Fruit fly (Drosophila melanogaster) whole organism, pupa: ENCODE results near the gene CG32988.

Experiments
- CG10348 ChIP-seq: fragments of 200-800 bp; sonication (Bioruptor generic); IDR thresholded peaks from 2 replicates; pipeline ENCODE4 v1.3.6; 2022; ENCODE audit warnings: missing biosample characterization, missing genetic modification characterization
- CG12605 ChIP-seq: fragments of 200-800 bp; sonication (Bioruptor generic); IDR thresholded peaks from 2 replicates; pipeline ENCODE4 v1.3.6; 2022; ENCODE audit warnings: missing biosample characterization, missing genetic modification characterization
- CG13204 ChIP-seq: fragments of 200-800 bp; sonication (Bioruptor generic); optimal IDR thresholded peaks from 2 replicates; lab custom pipeline; 2018; ENCODE audit warnings: missing biosample characterization, mild to moderate bottlenecking, missing genetic modification characterization, moderate library complexity
- CG14655 ChIP-seq: fragments of 200-800 bp; sonication (Bioruptor generic); optimal IDR thresholded peaks from 3 replicates; lab custom pipeline; 2017; ENCODE audit warnings: mild to moderate bottlenecking, missing biosample characterization, missing genetic modification reagents, missing genetic modification characterization
- CG15710 ChIP-seq: fragments of 200-800 bp; sonication (Bioruptor generic); optimal IDR thresholded peaks from 2 replicates; lab custom pipeline; 2018; ENCODE audit warnings: missing biosample characterization, mild to moderate bottlenecking, missing genetic modification characterization, moderate library complexity
- CG17806 ChIP-seq: fragments of 200-800 bp; sonication (Bioruptor generic); optimal IDR thresholded peaks from 2 replicates; lab custom pipeline; 2018; ENCODE audit warnings: missing biosample characterization, mild to moderate bottlenecking, missing genetic modification characterization, moderate library complexity
- CG32121 ChIP-seq: fragments of 200-800 bp; sonication (Bioruptor generic); IDR thresholded peaks from 2 replicates; pipeline ENCODE4 v1.3.6; 2022; ENCODE audit warnings: missing biosample characterization, missing genetic modification characterization
- CG34367 ChIP-seq: fragments of 200-800 bp; sonication (Bioruptor generic); optimal IDR thresholded peaks from 2 replicates; lab custom pipeline; 2018; ENCODE audit warnings: missing biosample characterization, mild to moderate bottlenecking, missing genetic modification characterization
- CG4496 ChIP-seq: fragments of 200-800 bp; sonication (Bioruptor generic); IDR thresholded peaks from 3 replicates; pipeline ENCODE4 v1.3.6; 2022; ENCODE audit warnings: missing biosample characterization, missing genetic modification characterization
- CG8159 ChIP-seq: fragments of 200-800 bp; sonication (Bioruptor generic); optimal IDR thresholded peaks from 3 replicates; lab custom pipeline; 2018; ENCODE audit warnings: missing biosample characterization, mild to moderate bottlenecking, missing genetic modification characterization, moderate library complexity
- CG8301 ChIP-seq: fragments of 200-800 bp; sonication (Bioruptor generic); optimal IDR thresholded peaks from 2 replicates; lab custom pipeline; 2018; ENCODE audit warnings: missing biosample characterization, mild to moderate bottlenecking, missing genetic modification characterization
- CG9948 ChIP-seq: fragments of 200-800 bp; sonication (Bioruptor generic); optimal IDR thresholded peaks from 2 replicates; lab custom pipeline; 2018; ENCODE audit warnings: missing biosample characterization, mild to moderate bottlenecking, missing genetic modification characterization, moderate library complexity
- D1 ChIP-seq: fragments of 200-800 bp; sonication (Bioruptor generic); optimal IDR thresholded peaks from 2 replicates; lab custom pipeline; 2018; ENCODE audit warnings: missing biosample characterization, mild to moderate bottlenecking, missing genetic modification characterization, moderate library complexity
- EcR ChIP-seq: fragments of 200-800 bp; sonication (Bioruptor generic); optimal IDR thresholded peaks from 3 replicates; lab custom pipeline; 2019; ENCODE audit warnings: missing biosample characterization, missing genetic modification characterization, mild to moderate bottlenecking, moderate library complexity, missing genetic modification reagents
- Ets98B ChIP-seq: fragments of 200-800 bp; sonication (Bioruptor generic); IDR thresholded peaks from 2 replicates; pipeline ENCODE4 v1.3.6; 2022; ENCODE audit warnings: missing biosample characterization, missing genetic modification characterization
- Pif1A ChIP-seq: fragments of 200-800 bp; sonication (Bioruptor generic); optimal IDR thresholded peaks from 3 replicates; lab custom pipeline; 2016; ENCODE audit warnings: missing biosample characterization, missing genetic modification characterization
- Pif1B ChIP-seq: fragments of 200-800 bp; sonication (Bioruptor generic); optimal IDR thresholded peaks from 3 replicates; lab custom pipeline; 2016; ENCODE audit warnings: missing biosample characterization, missing genetic modification characterization
- Snoo ChIP-seq: fragments of 200-800 bp; sonication (Bioruptor generic); optimal IDR thresholded peaks from 3 replicates; lab custom pipeline; 2017; ENCODE audit warnings: missing biosample characterization, mild to moderate bottlenecking, missing genetic modification characterization, inconsistent platforms
- fd96Ca ChIP-seq: fragments of 200-800 bp; sonication (Bioruptor generic); IDR thresholded peaks from 3 replicates; pipeline ENCODE4 v1.3.6; 2022; ENCODE audit warnings: missing biosample characterization, missing genetic modification characterization
- gl ChIP-seq: fragments of 200-800 bp; sonication (Bioruptor generic); optimal IDR thresholded peaks from 2 replicates; lab custom pipeline; 2018; ENCODE audit warnings: missing biosample characterization, mild to moderate bottlenecking, missing genetic modification characterization
- rn ChIP-seq: fragments of 200-800 bp; sonication (Bioruptor generic); IDR thresholded peaks from 2 replicates; pipeline ENCODE4 v1.3.6; 2022; ENCODE audit warnings: missing biosample characterization, missing genetic modification characterization

Gene CG32988

DNA sequence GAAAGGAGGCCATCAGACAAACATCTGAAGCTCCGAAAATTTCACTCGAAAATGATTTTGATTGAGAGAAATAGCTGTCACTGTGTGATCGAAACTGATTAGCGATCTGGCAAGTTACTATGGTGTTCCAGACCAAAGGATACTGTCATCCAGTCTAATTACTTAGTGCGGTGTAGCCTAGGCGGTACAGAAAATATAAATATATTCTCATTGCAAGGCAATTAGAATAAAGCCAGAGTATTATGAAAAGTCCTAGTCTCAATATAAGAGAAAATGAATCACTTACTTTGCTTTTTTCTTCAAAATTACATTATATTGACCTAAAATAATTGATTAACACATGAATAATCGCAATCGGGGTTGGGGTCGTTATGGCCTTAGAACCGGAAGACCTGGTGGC lies at the start of gene CG32988:
Gene CG32988, plus strand, starts transcription at position 301 of the 400 bp plus-strand sequence.
- TF ChIP-seq CG4496: no peak
- TF ChIP-seq D1: no peak
- no peak for TF ChIP-seq CG10348 (GFP tag; lab: Robert Waterston, UW)
- no peak for TF ChIP-seq Ets98B
- TF ChIP-seq CG8301: no peak
- TF ChIP-seq Snoo (tag; lab: Kevin White, UChicago): no peak
- no peak for TF ChIP-seq CG12605 (GFP tag; lab: Robert Waterston, UW)
- no peak for TF ChIP-seq CG32121
- TF ChIP-seq fd96Ca (GFP tag; lab: Robert Waterston, UW): no peak
- TF ChIP-seq CG34367 (tag; lab: Kevin White, UChicago): no peak
- TF ChIP-seq CG17806 (tag; lab: Kevin White, UChicago): no peak

DNA sequence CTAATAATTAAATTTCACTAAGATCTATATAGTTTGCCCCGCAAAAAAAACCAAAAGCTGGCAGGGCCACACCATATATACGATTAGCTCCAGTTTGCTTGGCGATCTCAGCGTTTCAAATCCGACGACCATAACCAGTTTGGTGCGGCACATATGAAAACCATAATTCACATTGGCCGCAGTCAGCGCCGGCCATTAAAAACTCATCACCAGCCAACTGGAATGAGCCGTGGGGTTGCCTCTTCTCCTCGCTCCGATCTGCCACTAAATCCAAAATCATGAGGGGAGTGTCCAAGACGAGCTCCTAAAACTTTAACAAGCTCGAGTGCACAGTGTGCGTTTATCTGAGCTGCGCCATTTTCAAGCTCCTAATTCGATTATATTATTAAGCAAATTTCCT lies 47.3 kb upstream of the CG32988 start:
- TF ChIP-seq Ets98B (no peak), CG10348 (GFP tag; lab: Robert Waterston, UW) (no peak), D1 (no peak), CG8159 (tag; lab: Kevin White, UChicago) (no peak), EcR (GFP tag; lab: Kevin White, UChicago) (no peak), rn (GFP tag; lab: Robert Waterston, UW) (no peak), CG9948 (tag; lab: Kevin White, UChicago) (no peak), Pif1B (GFP tag; lab: Kevin White, UChicago) (no peak)
- TF ChIP-seq, all 21 proteins: peak for 0

DNA sequence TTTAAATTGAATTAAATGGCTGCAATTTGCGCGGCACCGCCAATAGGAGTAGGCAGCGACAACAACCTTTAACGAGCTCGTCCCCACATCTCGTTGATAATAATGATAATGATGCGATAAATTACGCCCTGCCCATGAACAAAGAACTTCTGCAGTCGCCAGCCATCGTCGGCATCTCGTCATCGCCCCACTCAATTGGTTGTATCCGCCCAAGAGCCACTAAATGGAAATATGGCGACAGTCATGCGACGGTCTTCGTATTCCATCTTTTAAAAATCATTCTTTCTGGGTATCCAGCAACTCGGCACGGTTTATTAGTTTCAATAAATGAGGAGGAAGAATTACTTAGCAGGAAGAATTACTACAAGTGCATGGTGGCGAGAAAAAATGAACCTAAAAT lies 44.1 kb upstream of the CG32988 start:
- no peak for TF ChIP-seq CG32121
- TF ChIP-seq CG17806 (tag; lab: Kevin White, UChicago): no peak
- TF ChIP-seq D1: no peak
- TF ChIP-seq Pif1B (GFP tag; lab: Kevin White, UChicago): no peak
- TF ChIP-seq CG8159 (tag; lab: Kevin White, UChicago): no peak
- TF ChIP-seq Snoo (tag; lab: Kevin White, UChicago): no peak
- TF ChIP-seq CG14655 (GFP tag; lab: Kevin White, UChicago): no peak
- TF ChIP-seq rn (GFP tag; lab: Robert Waterston, UW): no peak
- no peak for TF ChIP-seq CG13204 (GFP tag; lab: Kevin White, UChicago)

DNA sequence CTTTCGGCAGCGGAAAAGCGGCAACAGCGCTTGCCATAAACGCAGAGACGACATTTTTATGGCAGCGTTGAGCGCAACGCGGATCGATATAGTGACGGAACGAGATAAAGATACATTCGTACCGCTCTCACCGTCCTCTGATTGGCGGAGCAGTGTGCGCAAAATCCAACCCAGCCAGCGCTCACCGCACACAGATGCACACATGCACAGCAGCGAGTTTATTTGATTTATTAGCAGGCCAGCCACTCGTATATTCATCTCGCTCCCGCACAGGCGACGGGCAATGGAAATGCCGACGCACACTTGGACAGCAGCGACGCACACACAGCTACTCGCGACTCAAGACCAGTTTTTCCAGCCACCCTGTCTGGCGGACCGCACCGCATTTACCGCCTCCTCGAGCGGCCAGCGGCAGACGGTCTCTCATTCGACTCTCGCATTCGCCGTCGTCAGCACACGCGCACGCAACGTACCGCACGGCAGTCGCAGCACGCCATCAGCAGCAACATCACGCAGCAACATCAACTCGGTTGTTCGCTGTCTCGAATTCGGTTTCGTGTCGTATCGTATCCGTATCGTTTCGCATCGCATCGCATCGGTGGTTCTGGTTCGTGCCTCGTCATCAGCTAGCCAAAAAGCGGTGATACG lies 39.3 kb upstream of the CG32988 start, which contains the start of gene SoxN:
Gene SoxN, plus strand, starts transcription at position 424 of the 648 bp plus-strand sequence.
- no peak for TF ChIP-seq CG14655 (GFP tag; lab: Kevin White, UChicago)
- peak; percentile 21 for TF ChIP-seq EcR (GFP tag; lab: Kevin White, UChicago)
- TF ChIP-seq CG8159 (tag; lab: Kevin White, UChicago): no peak
- no peak for TF ChIP-seq rn (GFP tag; lab: Robert Waterston, UW)
- no peak for TF ChIP-seq CG17806 (tag; lab: Kevin White, UChicago)
- TF ChIP-seq CG15710 (tag; lab: Kevin White, UChicago): no peak
- TF ChIP-seq fd96Ca (GFP tag; lab: Robert Waterston, UW): peak; percentile 22; the same call in 1 of the 3 replicates
- peak; percentile 36; the same call in 1 of the 2 replicates for TF ChIP-seq Ets98B
- TF ChIP-seq CG8301: no peak
- TF ChIP-seq CG12605 (GFP tag; lab: Robert Waterston, UW): no peak
- peak; percentile 93 for TF ChIP-seq CG13204 (GFP tag; lab: Kevin White, UChicago)
- no peak for TF ChIP-seq Snoo (tag; lab: Kevin White, UChicago)
- peak; percentile 45 for TF ChIP-seq Pif1A (GFP tag; lab: Kevin White, UChicago)
- no peak for TF ChIP-seq CG32121

DNA sequence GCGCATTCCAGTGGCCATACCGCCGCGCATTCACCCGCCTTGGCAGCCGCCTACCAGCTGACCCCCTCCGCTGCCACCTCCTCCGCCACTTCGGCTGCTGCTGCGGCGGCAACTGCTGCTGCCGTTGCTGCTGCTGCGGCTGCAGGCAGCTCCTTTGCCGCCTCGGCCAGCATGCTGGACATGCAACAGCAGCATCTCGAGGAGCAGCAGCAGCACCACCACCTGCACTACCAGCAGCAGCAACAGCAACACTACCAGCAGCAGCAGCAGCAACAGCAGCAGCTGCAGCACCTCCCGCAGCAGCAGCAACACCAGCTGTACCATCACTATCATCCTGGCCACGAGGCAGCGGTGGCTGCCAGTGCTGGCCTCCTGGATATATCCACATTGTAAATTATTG lies 36.3 kb upstream of the CG32988 start:
- TF ChIP-seq Pif1A (GFP tag; lab: Kevin White, UChicago) (no peak), CG8159 (tag; lab: Kevin White, UChicago) (no peak), Ets98B (no peak), D1 (no peak), CG9948 (tag; lab: Kevin White, UChicago) (no peak), fd96Ca (GFP tag; lab: Robert Waterston, UW) (no peak), CG34367 (tag; lab: Kevin White, UChicago) (no peak), CG17806 (tag; lab: Kevin White, UChicago) (no peak), gl (tag; lab: Kevin White, UChicago) (no peak), Pif1B (GFP tag; lab: Kevin White, UChicago) (no peak), CG10348 (GFP tag; lab: Robert Waterston, UW) (no peak), CG4496 (no peak), Snoo (tag; lab: Kevin White, UChicago) (no peak), EcR (GFP tag; lab: Kevin White, UChicago) (no peak), CG8301 (no peak), rn (GFP tag; lab: Robert Waterston, UW) (no peak), CG15710 (tag; lab: Kevin White, UChicago) (no peak)

DNA sequence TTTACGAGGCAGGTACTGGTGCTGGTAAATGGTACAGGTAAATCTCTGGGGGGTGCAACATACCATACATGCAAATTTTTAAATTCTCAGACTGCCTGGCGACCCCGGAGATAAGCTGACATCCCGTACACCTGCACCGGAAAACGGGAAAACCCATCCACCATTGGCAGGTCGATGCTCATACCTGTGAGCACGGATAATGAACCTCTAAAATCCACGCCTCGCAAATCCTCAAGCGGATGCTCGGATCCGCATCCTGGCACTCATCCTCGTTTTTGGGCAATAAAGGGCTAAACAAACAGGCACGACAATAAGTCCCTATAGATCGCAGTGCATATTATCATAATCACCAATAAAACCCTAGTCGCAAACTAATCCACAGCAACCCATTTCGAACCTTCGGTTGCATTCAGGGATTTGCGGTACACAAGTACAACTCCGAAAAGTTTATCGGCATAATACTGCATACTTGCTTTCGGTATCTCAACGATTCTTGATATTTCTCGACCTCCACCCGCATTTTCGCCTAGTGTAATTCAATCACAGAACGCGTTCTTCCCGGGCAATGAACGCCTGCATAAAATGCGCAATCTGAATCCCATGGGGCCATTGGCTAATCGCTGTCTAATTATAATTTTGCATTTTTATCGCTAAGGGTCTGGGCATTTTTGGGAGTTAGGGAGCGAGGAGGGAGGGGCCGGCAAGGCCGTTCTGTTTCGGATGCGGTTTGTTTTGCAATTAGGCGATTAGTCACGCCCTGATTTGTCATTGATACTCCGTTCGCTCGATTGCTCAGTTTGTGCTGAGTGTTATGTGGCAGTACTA lies 32.1 kb upstream of the CG32988 start:
- no peak for TF ChIP-seq rn (GFP tag; lab: Robert Waterston, UW)
- TF ChIP-seq CG13204 (GFP tag; lab: Kevin White, UChicago): no peak
- TF ChIP-seq gl (tag; lab: Kevin White, UChicago): no peak
- no peak for TF ChIP-seq CG32121
- TF ChIP-seq CG12605 (GFP tag; lab: Robert Waterston, UW): no peak
- no peak for TF ChIP-seq CG15710 (tag; lab: Kevin White, UChicago)
- no peak for TF ChIP-seq CG4496
- TF ChIP-seq Pif1B (GFP tag; lab: Kevin White, UChicago): no peak
- TF ChIP-seq CG9948 (tag; lab: Kevin White, UChicago): no peak
- TF ChIP-seq CG14655 (GFP tag; lab: Kevin White, UChicago): no peak
- TF ChIP-seq EcR (GFP tag; lab: Kevin White, UChicago): no peak
- no peak for TF ChIP-seq CG10348 (GFP tag; lab: Robert Waterston, UW)
- TF ChIP-seq CG17806 (tag; lab: Kevin White, UChicago): no peak
- no peak for TF ChIP-seq fd96Ca (GFP tag; lab: Robert Waterston, UW)
- no peak for TF ChIP-seq Snoo (tag; lab: Kevin White, UChicago)
- TF ChIP-seq CG34367 (tag; lab: Kevin White, UChicago): no peak
- no peak for TF ChIP-seq CG8301
- TF ChIP-seq CG8159 (tag; lab: Kevin White, UChicago): no peak
- no peak for TF ChIP-seq Pif1A (GFP tag; lab: Kevin White, UChicago)
- TF ChIP-seq, all 21 proteins: peak for 0
